Fruit fly (Drosophila melanogaster) whole organism, embryonic: ENCODE data around the gene CG18766.

Source experiments
- CG2116 ChIP-seq: fragments of 200-800 bp; sonication (Bioruptor generic); optimal IDR thresholded peaks from 3 replicates; lab custom pipeline; 2018; ENCODE audit warnings: missing biosample characterization, mild to moderate bottlenecking, missing genetic modification characterization
- ac ChIP-seq: fragments of 200-800 bp; sonication (Bioruptor generic); optimal IDR thresholded peaks from 3 replicates; lab custom pipeline; 2017; ENCODE audit warnings: missing biosample characterization, mild to moderate bottlenecking, missing genetic modification characterization
- pan ChIP-seq, 4 experiments: fragments of >200 bp in 3 of 4; fragments of 200-800 bp in 1 of 4; sonication (Bioruptor generic) in 1 of 4; optimal IDR thresholded peaks in 3 of 4; IDR thresholded peaks in 1 of 4; 2 replicates each; pipeline versions ENCODE4 v1.3.6 to Lab custom; 2017 to 2022; ENCODE audit warnings: missing biosample characterization in 2 of 4, missing genetic modification characterization in 2 of 4, mixed read lengths in 1 of 4
- schlank ChIP-seq: fragments of 200-800 bp; sonication (Bioruptor generic); optimal IDR thresholded peaks from 2 replicates; lab custom pipeline; 2018; ENCODE audit warnings: missing biosample characterization, mild to moderate bottlenecking, missing genetic modification characterization

DNA sequence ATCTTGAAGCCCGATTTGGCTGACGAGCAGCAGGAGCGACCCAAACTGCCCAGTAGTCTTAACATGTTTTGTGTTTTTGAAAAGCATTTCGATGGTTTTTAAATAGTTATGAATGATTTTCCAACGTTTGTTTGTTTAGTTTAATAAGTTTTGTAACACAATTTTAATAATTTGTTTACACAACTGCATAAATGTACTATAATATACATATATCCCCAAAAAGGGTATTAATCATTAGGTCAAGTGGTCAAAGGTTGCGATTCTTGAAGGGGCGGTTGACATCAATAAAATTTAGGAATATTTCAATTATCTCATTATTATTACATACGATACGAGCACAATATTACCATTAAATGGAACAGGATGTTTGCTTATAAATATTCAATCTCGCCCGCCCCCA, 15.7 kb downstream of the CG18766 start, which contains the start of gene CG42814:
- no peak for TF ChIP-seq ac
- no peak for TF ChIP-seq pan (optimal IDR thresholded peaks at IDR 0.05; lab: Kevin White, UChicago)
- TF ChIP-seq pan (GFP tag; optimal IDR thresholded peaks at IDR 0.05 in 1 of 2, IDR thresholded peaks at IDR 0.05 in 1 of 2) = no peak
- TF ChIP-seq schlank (tag; lab: Kevin White, UChicago) = no peak
- TF ChIP-seq CG2116 (GFP tag; lab: Kevin White, UChicago) = no peak
